Fruit fly (Drosophila melanogaster): ENCODE results near the gene CG12379.

DNA sequence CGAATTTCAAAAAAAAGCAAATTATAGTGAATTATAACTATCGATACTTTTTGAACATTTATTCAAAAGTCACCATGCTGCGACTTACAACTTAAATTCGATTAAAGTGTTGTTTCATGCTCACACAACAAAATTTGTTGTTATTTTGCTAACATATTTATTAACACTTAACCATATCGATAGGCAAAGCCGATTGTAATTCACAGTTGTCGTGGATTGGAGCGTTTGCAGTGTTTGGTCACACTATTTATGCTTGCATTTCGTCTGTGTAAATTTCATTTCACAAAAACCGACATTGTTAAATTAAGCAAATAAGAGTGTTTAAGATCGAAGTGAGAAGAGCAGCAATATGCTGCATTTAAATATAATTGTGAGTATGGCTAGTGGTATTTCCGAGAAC is 21.4 kb downstream of the CG12379 start, which contains the start of gene HUWE1:
- TF ChIP-seq rn (GFP tag; IDR thresholded peaks at IDR 0.05), result no peak
- no peak for TF ChIP-seq CG14655 (GFP tag; optimal IDR thresholded peaks at IDR 0.05)
- peak; percentile 1 for TF ChIP-seq CG15710 (tag; optimal IDR thresholded peaks at IDR 0.05)
- TF ChIP-seq CG17806 (tag; optimal IDR thresholded peaks at IDR 0.05), result no peak
